Worm (Caenorhabditis elegans) whole organism, early embryonic: ENCODE data around the gene T07D4.2.

Source experiments
- B0310.2 ChIP-seq: sonication (generic microtip); optimal IDR thresholded peaks from 2 replicates; lab custom pipeline; 2016; ENCODE audit warnings: mild to moderate bottlenecking, missing genetic modification characterization, missing compliant biosample characterization
- F13C5.2 ChIP-seq: sonication (generic microtip); optimal IDR thresholded peaks from 2 replicates; lab custom pipeline; 2017; ENCODE audit warnings: mild to moderate bottlenecking, missing genetic modification characterization, inconsistent platforms, missing compliant biosample characterization
- ama-1 ChIP-seq: fragments of 150-350 bp; optimal IDR thresholded peaks from 2 replicates; lab custom pipeline; 2014
- ceh-36 ChIP-seq: sonication (generic microtip); optimal IDR thresholded peaks from 2 replicates; lab custom pipeline; 2016; ENCODE audit warnings: missing genetic modification characterization, inconsistent platforms, missing compliant biosample characterization
- ets-7 ChIP-seq: sonication (generic microtip); optimal IDR thresholded peaks from 2 replicates; lab custom pipeline; 2016; ENCODE audit warnings: missing genotype, missing genetic modification characterization, missing compliant biosample characterization
- hmg-4 ChIP-seq: fragments of 200-800 bp; sonication (Bioruptor generic); optimal IDR thresholded peaks from 2 replicates; lab custom pipeline; 2018; ENCODE audit warnings: mild to moderate bottlenecking, missing genetic modification characterization, missing compliant biosample characterization
- pes-1 ChIP-seq: fragments of 200-800 bp; sonication (Bioruptor generic); IDR thresholded peaks from 2 replicates; pipeline ENCODE4 v1.3.6; 2022; ENCODE audit warnings: missing genetic modification reagents, missing genetic modification characterization, missing compliant biosample characterization
- sea-1 ChIP-seq: fragments of 200-800 bp; sonication (Bioruptor generic); conservative IDR thresholded peaks from 2 replicates; pipeline ENCODE4 v1.3.6; 2022; ENCODE audit warnings: missing genetic modification characterization, missing compliant biosample characterization

ce11 chrII:8829189-8829588 is 44.6 kb downstream of the T07D4.2 start, which contains the start of gene F46C5.2:
- TF ChIP-seq F13C5.2, result no peak
- TF ChIP-seq ets-7 (tag; lab: Kevin White, UChicago), result no peak
- TF ChIP-seq ama-1 (lab: Kevin White, UChicago), result no peak
- TF ChIP-seq ceh-36 (tag; lab: Kevin White, UChicago), result no peak
- no peak for TF ChIP-seq sea-1 (GFP tag; lab: Robert Waterston, UW)
- no peak for TF ChIP-seq B0310.2 (tag; lab: Kevin White, UChicago)
- TF ChIP-seq hmg-4 (GFP tag; lab: Kevin White, UChicago), result no peak
- TF ChIP-seq pes-1 (GFP tag; lab: Robert Waterston, UW), result no peak
